Fruit fly (Drosophila melanogaster) whole organism, prepupa: ENCODE results near the gene cv.

Experiments
- CG10631 ChIP-seq: fragments of 200-800 bp; sonication (Bioruptor generic); optimal IDR thresholded peaks from 2 replicates; lab custom pipeline; 2016; ENCODE audit warnings: missing biosample characterization, missing genetic modification characterization
- CG11902 ChIP-seq: fragments of 200-800 bp; sonication (Bioruptor generic); optimal IDR thresholded peaks from 3 replicates; lab custom pipeline; 2016; ENCODE audit warnings: missing biosample characterization, missing genetic modification characterization
- Ets96B ChIP-seq: fragments of 200-800 bp; optimal IDR thresholded peaks from 2 replicates; lab custom pipeline; 2019; ENCODE audit warnings: missing biosample characterization, mild to moderate bottlenecking, missing genetic modification characterization, moderate library complexity

- TF ChIP-seq CG10631 (GFP tag; lab: Kevin White, UChicago) (no peak), CG11902 (no peak), Ets96B (tag; lab: Kevin White, UChicago) (no peak)
These were observed 33.8 kb downstream of the cv start for dm6 chrX:5723577-5723976.
